Worm (Caenorhabditis elegans) whole organism, L3 larva: Measurements from ENCODE around the gene ZK632.11.

ENCODE experiments used
- ama-1 ChIP-seq: fragments of 150-350 bp; optimal IDR thresholded peaks from 2 replicates; lab custom pipeline; 2018
- egl-27 ChIP-seq: sonication (generic microtip); optimal IDR thresholded peaks from 4 replicates; lab custom pipeline; 2017; ENCODE audit warnings: missing biosample characterization, missing genetic modification reagents, missing genetic modification characterization
- fos-1 ChIP-seq: fragments of 150-350 bp; optimal IDR thresholded peaks from 2 replicates; lab custom pipeline; 2014; ENCODE audit warnings: missing biosample characterization, missing genetic modification characterization
- hmg-11 ChIP-seq: sonication (generic microtip); optimal IDR thresholded peaks from 2 replicates; lab custom pipeline; 2016; ENCODE audit warnings: missing genetic modification characterization, missing compliant biosample characterization
- skn-1 ChIP-seq: fragments of 150-350 bp; optimal IDR thresholded peaks from 2 replicates; lab custom pipeline; 2014; ENCODE audit warnings: missing biosample characterization, missing genetic modification characterization
- unc-62 ChIP-seq: fragments of 150-350 bp; sonication (generic microtip); optimal IDR thresholded peaks from 4 replicates; lab custom pipeline; 2014; ENCODE audit warnings: missing biosample characterization, missing genetic modification reagents, missing genetic modification characterization

DNA sequence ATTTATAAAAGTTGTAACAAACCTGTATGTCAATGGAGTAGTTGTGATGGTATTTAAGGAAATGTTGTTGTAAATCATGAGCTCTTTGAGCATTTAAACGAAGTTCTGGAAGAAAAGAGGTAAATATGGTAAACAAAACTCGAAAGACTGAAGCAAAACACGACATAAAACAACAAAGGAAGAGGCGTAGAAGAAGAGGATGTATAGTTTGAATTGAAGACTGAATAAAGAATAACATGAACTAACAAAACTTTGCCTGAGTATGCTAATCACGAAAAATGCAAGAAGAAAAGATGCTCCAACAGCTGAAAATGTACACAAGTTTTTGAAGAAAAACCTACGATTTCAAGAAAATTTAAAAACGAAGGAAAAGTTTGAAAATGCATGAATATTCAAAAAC lies 43.3 kb downstream of the ZK632.11 start, which contains the start of gene ZK757.1:
- TF ChIP-seq egl-27 (no peak), fos-1 (no peak), ama-1 (lab: Kevin White, UChicago) (no peak), skn-1 (tag; lab: Kevin White, UChicago) (no peak), hmg-11 (no peak), unc-62 (GFP tag; lab: Kevin White, UChicago) (no peak)
